Fruit fly (Drosophila melanogaster): ENCODE data around the gene CG8209.

The CG8209 gene

dm6 chr3L:7956718-7957117, 19.5 kb upstream of the CG8209 start:
- TF ChIP-seq CG6792 (GFP tag; optimal IDR thresholded peaks at IDR 0.05) (no peak), CG16779 (tag; optimal IDR thresholded peaks at IDR 0.05) (no peak), CG34406 (GFP tag; optimal IDR thresholded peaks at IDR 0.05) (no peak), Sox14 (GFP tag; optimal IDR thresholded peaks at IDR 0.05) (no peak), fd59A (GFP tag; optimal IDR thresholded peaks at IDR 0.05) (no peak), esn (GFP tag; optimal IDR thresholded peaks at IDR 0.05) (no peak), Hr39 (GFP tag; optimal IDR thresholded peaks at IDR 0.05) (no peak), CG9139 (GFP tag; optimal IDR thresholded peaks at IDR 0.05) (no peak), Met (GFP tag; optimal IDR thresholded peaks at IDR 0.05) (no peak), Ets96B (tag; optimal IDR thresholded peaks at IDR 0.05) (no peak), Hr38 (GFP tag; optimal IDR thresholded peaks at IDR 0.05) (no peak), vri (GFP tag; optimal IDR thresholded peaks at IDR 0.05) (no peak), CG3919 (GFP tag; optimal IDR thresholded peaks at IDR 0.05) (no peak), Eip93F (GFP tag; optimal IDR thresholded peaks at IDR 0.05) (no peak), Lpt (GFP tag; optimal IDR thresholded peaks at IDR 0.05) (no peak), Blimp-1 (GFP tag; optimal IDR thresholded peaks at IDR 0.05) (no peak)

DNA sequence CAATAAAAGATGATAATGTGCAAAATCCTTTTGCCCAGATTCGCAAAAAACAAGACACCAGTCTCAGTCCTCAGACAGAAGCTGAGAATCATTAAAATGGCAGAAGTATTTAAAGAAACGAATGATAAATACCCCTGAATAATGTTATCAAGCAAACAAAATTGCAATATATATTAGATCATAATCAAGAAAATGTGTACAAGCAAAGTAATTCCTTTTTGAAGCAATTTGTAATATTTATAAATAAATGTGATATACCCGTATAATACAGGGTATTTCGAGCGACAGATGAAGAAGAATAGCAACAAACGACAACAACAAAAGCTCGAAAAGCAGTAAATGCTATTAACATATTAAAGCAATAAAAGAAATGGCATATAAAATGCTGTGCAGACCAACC, 18.1 kb upstream of the CG8209 start:
- peak; percentile 33 for TF ChIP-seq Eip78C (GFP tag)
- no peak for TF ChIP-seq CG34406 (GFP tag; optimal IDR thresholded peaks at IDR 0.05)
- TF ChIP-seq CG16779 (tag; optimal IDR thresholded peaks at IDR 0.05): no peak
- no peak for TF ChIP-seq CG31627 (GFP tag; optimal IDR thresholded peaks at IDR 0.05)
- no peak for TF ChIP-seq svp (GFP tag)

dm6 chr3L:7958590-7959180, 17.5 kb upstream of the CG8209 start:
- TF ChIP-seq CG11762 (GFP tag; optimal IDR thresholded peaks at IDR 0.05; ENCODE audit: insufficient read depth) (no peak), spab (GFP tag; optimal IDR thresholded peaks at IDR 0.05) (no peak), CG6163 (GFP tag; IDR thresholded peaks at IDR 0.05) (no peak), CG32006 (GFP tag; optimal IDR thresholded peaks at IDR 0.05) (no peak), CG11294 (GFP tag; IDR thresholded peaks at IDR 0.05) (no peak)

DNA sequence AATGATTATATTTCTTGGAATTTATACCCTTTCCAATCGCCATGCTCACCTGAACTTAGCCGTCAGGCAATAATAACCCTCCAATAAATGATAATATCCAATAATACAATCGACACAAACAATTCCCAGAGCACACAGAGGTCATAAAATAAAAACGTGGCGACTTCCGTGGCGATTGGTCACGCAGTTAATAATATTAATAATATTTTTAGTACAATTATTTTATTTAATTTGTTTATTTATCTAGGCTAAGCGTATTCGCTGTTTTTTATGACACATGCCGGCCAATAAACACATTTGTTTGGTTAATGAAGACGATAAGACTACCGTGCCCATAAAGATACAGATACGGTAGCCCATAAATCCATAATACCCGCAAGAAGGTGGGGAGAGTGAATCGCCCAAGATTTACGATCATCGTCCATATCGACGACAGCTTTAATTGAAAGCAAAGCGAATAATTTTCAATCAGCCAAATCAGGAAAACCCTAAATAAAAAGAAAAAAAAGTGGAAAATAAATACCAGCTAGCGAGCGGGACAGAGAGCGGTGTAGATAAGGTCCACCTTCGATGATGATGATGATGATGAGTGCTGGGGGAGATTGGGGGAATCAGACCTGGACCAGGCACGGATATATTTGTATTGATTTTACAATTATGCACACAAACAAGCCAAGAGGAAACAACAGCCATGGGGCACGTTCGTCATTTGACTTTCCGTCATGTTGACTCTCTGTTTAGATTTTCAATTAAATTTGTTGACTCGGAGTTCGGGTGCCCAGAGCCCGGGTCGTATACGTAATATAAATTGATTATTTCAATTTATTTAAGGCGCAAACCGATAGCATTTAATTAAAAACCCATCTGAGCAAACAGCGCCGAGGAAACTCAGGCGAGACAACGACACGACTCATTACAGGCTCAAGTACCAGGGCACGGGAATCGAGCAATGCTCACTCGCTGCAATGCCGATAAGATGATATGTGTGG, 15.2 kb upstream of the CG8209 start:
- TF ChIP-seq Eip93F (GFP tag; optimal IDR thresholded peaks at IDR 0.05) (peak; percentile 19), vri (GFP tag; optimal IDR thresholded peaks at IDR 0.05) (peak; percentile 74), fkh (GFP tag; optimal IDR thresholded peaks at IDR 0.05) (peak; percentile 80), CG6854 (GFP tag; optimal IDR thresholded peaks at IDR 0.05) (no peak), Hr38 (GFP tag; optimal IDR thresholded peaks at IDR 0.05) (no peak), dsx (GFP tag; optimal IDR thresholded peaks at IDR 0.05; ENCODE audit: poor library complexity, severe bottlenecking) (no peak), CG8119 (GFP tag; IDR thresholded peaks at IDR 0.05) (no peak), ss (GFP tag; optimal IDR thresholded peaks at IDR 0.05) (no peak), Eip78C (GFP tag) (peak; percentile 54), Sox14 (GFP tag; optimal IDR thresholded peaks at IDR 0.05) (no peak), Sox102F (GFP tag; optimal IDR thresholded peaks at IDR 0.05) (peak; percentile 21), cyc (GFP tag; optimal IDR thresholded peaks at IDR 0.05) (no peak), salr (GFP tag; optimal IDR thresholded peaks at IDR 0.05) (no peak), CG11902 (GFP tag; optimal IDR thresholded peaks at IDR 0.05) (no peak), CG6276 (GFP tag; optimal IDR thresholded peaks at IDR 0.05) (no peak), Blimp-1 (GFP tag; optimal IDR thresholded peaks at IDR 0.05) (peak; percentile 13), CG8319 (GFP tag; optimal IDR thresholded peaks at IDR 0.05) (no peak), CG16779 (tag; optimal IDR thresholded peaks at IDR 0.05) (no peak), CG4318 (GFP tag; optimal IDR thresholded peaks at IDR 0.05) (no peak), OdsH (GFP tag; optimal IDR thresholded peaks at IDR 0.05) (no peak)

All from whole organism, prepupa.